Worm (Caenorhabditis elegans): ENCODE results near the gene sra-14.

Gene sra-14

ce11 chrII:12884972-12885371, at the start of gene sra-14:
TSS of gene sra-14 (plus strand) at chrII:12885272.
- TF ChIP-seq elt-2 (tag; optimal IDR thresholded peaks at IDR 0.05), result no peak
- TF ChIP-seq nhr-43 (tag; optimal IDR thresholded peaks at IDR 0.05; ENCODE audit: poor library complexity, severe bottlenecking), result no peak
- TF ChIP-seq unc-62 (GFP tag; optimal IDR thresholded peaks at IDR 0.05), result no peak
- TF ChIP-seq lin-39 (tag; optimal IDR thresholded peaks at IDR 0.05), result no peak
- no peak for TF ChIP-seq nhr-28 (tag; optimal IDR thresholded peaks at IDR 0.05)
- TF ChIP-seq daf-12 (tag; optimal IDR thresholded peaks at IDR 0.05), result no peak
- no peak for TF ChIP-seq pqm-1 (tag; optimal IDR thresholded peaks at IDR 0.05)
- no peak for TF ChIP-seq elt-1 (tag; optimal IDR thresholded peaks at IDR 0.05)
- TF ChIP-seq nhr-25 (tag; optimal IDR thresholded peaks at IDR 0.05), result no peak
- TF ChIP-seq fos-1 (tag; optimal IDR thresholded peaks at IDR 0.05), result no peak
- TF ChIP-seq hmg-11 (tag; optimal IDR thresholded peaks at IDR 0.05), result no peak
- TF ChIP-seq zag-1 (tag; optimal IDR thresholded peaks at IDR 0.05), result no peak

- no peak for TF ChIP-seq nhr-23 (tag; optimal IDR thresholded peaks at IDR 0.05)
These were observed 45.0 kb upstream of the sra-14 start, which contains the start of gene lgc-35 for ce11 chrII:12840057-12840456. TSS of gene lgc-35 (minus strand) at chrII:12840157.

ce11 chrII:12847736-12848135, 37.3 kb upstream of the sra-14 start, which contains the start of gene pes-10:
TSS of gene pes-10 (minus strand) at chrII:12847836.
- no peak for TF ChIP-seq ceh-82 (tag; optimal IDR thresholded peaks at IDR 0.05)
- TF ChIP-seq fkh-2 (tag; optimal IDR thresholded peaks at IDR 0.05), result no peak
- TF ChIP-seq fos-1 (tag; optimal IDR thresholded peaks at IDR 0.05), result no peak
- no peak for TF ChIP-seq nhr-237 (tag; optimal IDR thresholded peaks at IDR 0.05)
- no peak for TF ChIP-seq lin-39 (tag; optimal IDR thresholded peaks at IDR 0.05)
- no peak for TF ChIP-seq jun-1 (tag; optimal IDR thresholded peaks at IDR 0.05)
- no peak for TF ChIP-seq unc-39 (tag; optimal IDR thresholded peaks at IDR 0.05)
- TF ChIP-seq pha-4 (tag; optimal IDR thresholded peaks at IDR 0.05), result no peak
- no peak for TF ChIP-seq R02D3.7 (tag; optimal IDR thresholded peaks at IDR 0.05)
- no peak for TF ChIP-seq sea-2 (GFP tag; optimal IDR thresholded peaks at IDR 0.05)
- TF ChIP-seq ZK546.5 (tag; optimal IDR thresholded peaks at IDR 0.05), result no peak

- no peak for TF ChIP-seq lsy-12 (tag; optimal IDR thresholded peaks at IDR 0.05)
These were observed 34.9 kb upstream of the sra-14 start, which contains the start of gene Y46G5A.28 for ce11 chrII:12850129-12850528. TSS of gene Y46G5A.28 (plus strand) at chrII:12850429.

ce11 chrII:12855900-12856299, 29.2 kb upstream of the sra-14 start, which contains the start of gene Y46G5A.29:
TSS of gene Y46G5A.29 (plus strand) at chrII:12856200.
- no peak for TF ChIP-seq eor-1 (tag; optimal IDR thresholded peaks at IDR 0.05)
- TF ChIP-seq nhr-11 (tag; optimal IDR thresholded peaks at IDR 0.05), result no peak
- no peak for TF ChIP-seq ztf-4 (tag; optimal IDR thresholded peaks at IDR 0.05)
- TF ChIP-seq nhr-43 (tag; optimal IDR thresholded peaks at IDR 0.05; ENCODE audit: poor library complexity, severe bottlenecking), result no peak
- TF ChIP-seq nhr-28 (tag; optimal IDR thresholded peaks at IDR 0.05), result no peak
- TF ChIP-seq mdl-1 (tag; optimal IDR thresholded peaks at IDR 0.05), result no peak
- no peak for TF ChIP-seq unc-39 (tag; optimal IDR thresholded peaks at IDR 0.05)
- no peak for TF ChIP-seq nfya-1 (tag; optimal IDR thresholded peaks at IDR 0.05; ENCODE audit: insufficient read depth)
- no peak for TF ChIP-seq lin-15B (tag; optimal IDR thresholded peaks at IDR 0.05)
- no peak for TF ChIP-seq R02D3.7 (tag; optimal IDR thresholded peaks at IDR 0.05)
- no peak for TF ChIP-seq elt-1 (tag; optimal IDR thresholded peaks at IDR 0.05)

- TF ChIP-seq ztf-4 (tag; optimal IDR thresholded peaks at IDR 0.05) (no peak), unc-39 (tag; optimal IDR thresholded peaks at IDR 0.05) (no peak), ceh-28 (tag; optimal IDR thresholded peaks at IDR 0.05) (no peak), lin-15B (tag; optimal IDR thresholded peaks at IDR 0.05) (no peak)
These were observed 19.5 kb upstream of the sra-14 start, which contains the start of gene snf-5 for ce11 chrII:12865604-12866003. TSS of gene snf-5 (minus strand) at chrII:12865785.

ce11 chrII:12866079-12866478, 19.0 kb upstream of the sra-14 start:
- TF ChIP-seq nhr-67 (tag; optimal IDR thresholded peaks at IDR 0.05) (no peak), eor-1 (tag; optimal IDR thresholded peaks at IDR 0.05) (no peak), nhr-237 (tag; optimal IDR thresholded peaks at IDR 0.05) (no peak), ceh-82 (tag; optimal IDR thresholded peaks at IDR 0.05) (no peak)
